Fruit fly (Drosophila melanogaster) whole organism, embryonic: Measurements from ENCODE around the gene UQCR-14L.

Experiments
- Antp ChIP-seq: fragments of 200-800 bp; sonication (Bioruptor generic); optimal IDR thresholded peaks from 3 replicates; lab custom pipeline; 2016; ENCODE audit warnings: missing biosample characterization, missing genetic modification characterization
- Atf6 ChIP-seq: fragments of 200-800 bp; sonication (Bioruptor generic); IDR thresholded peaks from 2 replicates; pipeline ENCODE4 v1.3.6; 2022; ENCODE audit warnings: missing biosample characterization, missing genetic modification characterization
- B-H1 ChIP-seq: fragments of 200-800 bp; sonication (Bioruptor generic); IDR thresholded peaks from 3 replicates; pipeline ENCODE4 v1.3.6; 2022; ENCODE audit warnings: missing biosample characterization, missing genetic modification characterization
- BtbVII ChIP-seq: fragments of 200-800 bp; sonication (Bioruptor generic); optimal IDR thresholded peaks from 3 replicates; lab custom pipeline; 2017; ENCODE audit warnings: missing biosample characterization, mild to moderate bottlenecking, missing genetic modification characterization
- CG12391 ChIP-seq: fragments of 200-800 bp; sonication (Bioruptor generic); optimal IDR thresholded peaks from 3 replicates; lab custom pipeline; 2018; ENCODE audit warnings: missing biosample characterization, mild to moderate bottlenecking, missing genetic modification characterization, moderate library complexity
- CG14710 ChIP-seq: fragments of 200-800 bp; sonication (Bioruptor generic); optimal IDR thresholded peaks from 3 replicates; lab custom pipeline; 2019; ENCODE audit warnings: missing biosample characterization, mild to moderate bottlenecking, missing genetic modification characterization, moderate library complexity
- CG14860 ChIP-seq: fragments of 200-800 bp; sonication (Bioruptor generic); IDR thresholded peaks from 3 replicates; pipeline ENCODE4 v1.3.6; 2022; ENCODE audit warnings: missing biosample characterization, missing genetic modification characterization; ENCODE audit not compliant: partially characterized antibody
- CG15269 ChIP-seq: fragments of 200-800 bp; sonication (Bioruptor generic); optimal IDR thresholded peaks from 2 replicates; lab custom pipeline; 2018; ENCODE audit warnings: missing biosample characterization, mild to moderate bottlenecking, missing genetic modification characterization, moderate library complexity
- CG1529 ChIP-seq: fragments of 200-800 bp; sonication (Bioruptor generic); optimal IDR thresholded peaks from 3 replicates; lab custom pipeline; 2018; ENCODE audit warnings: missing biosample characterization, missing genetic modification characterization
- CG1602 ChIP-seq: fragments of 200-800 bp; sonication (Bioruptor generic); optimal IDR thresholded peaks from 3 replicates; lab custom pipeline; 2016; ENCODE audit warnings: missing biosample characterization, missing genetic modification characterization
- CG1603 ChIP-seq: fragments of 200-800 bp; sonication (Bioruptor generic); optimal IDR thresholded peaks from 2 replicates; lab custom pipeline; 2019; ENCODE audit warnings: missing biosample characterization, mild to moderate bottlenecking, missing genetic modification characterization, moderate library complexity
- CG17186 ChIP-seq: fragments of 200-800 bp; sonication (Bioruptor generic); optimal IDR thresholded peaks from 3 replicates; lab custom pipeline; 2017; ENCODE audit warnings: missing biosample characterization, missing genetic modification reagents, missing genetic modification characterization
- CG18476 ChIP-seq: fragments of 200-800 bp; sonication (Bioruptor generic); optimal IDR thresholded peaks from 2 replicates; lab custom pipeline; 2016; ENCODE audit warnings: missing biosample characterization, mild to moderate bottlenecking, missing genetic modification characterization
- CG30020 ChIP-seq: fragments of 200-800 bp; optimal IDR thresholded peaks from 2 replicates; lab custom pipeline; 2019; ENCODE audit warnings: missing biosample characterization, mild to moderate bottlenecking, missing genetic modification characterization, moderate library complexity
- CG34224 ChIP-seq: fragments of 200-800 bp; sonication (Bioruptor generic); IDR thresholded peaks from 3 replicates; pipeline ENCODE4 v1.3.6; 2022; ENCODE audit warnings: missing biosample characterization, missing genetic modification characterization; ENCODE audit not compliant: partially characterized antibody
- CG4404 ChIP-seq: fragments of 200-800 bp; sonication (Bioruptor generic); IDR thresholded peaks from 2 replicates; pipeline ENCODE4 v1.3.6; 2022; ENCODE audit warnings: missing biosample characterization, missing genetic modification characterization
- CG7556 ChIP-seq: fragments of 200-800 bp; sonication (Bioruptor generic); optimal IDR thresholded peaks from 2 replicates; lab custom pipeline; 2017; ENCODE audit warnings: missing biosample characterization, mild to moderate bottlenecking, missing genetic modification characterization
- CG7786 ChIP-seq: fragments of 200-800 bp; sonication (Bioruptor generic); optimal IDR thresholded peaks from 2 replicates; lab custom pipeline; 2016; ENCODE audit warnings: missing biosample characterization, missing genetic modification characterization
- CG7928 ChIP-seq: fragments of 200-800 bp; sonication (Bioruptor generic); optimal IDR thresholded peaks from 2 replicates; lab custom pipeline; 2017; ENCODE audit warnings: missing biosample characterization, mild to moderate bottlenecking, missing genetic modification characterization
- CG7963 ChIP-seq: fragments of 200-800 bp; sonication (Bioruptor generic); IDR thresholded peaks from 3 replicates; pipeline ENCODE4 v1.3.6; 2022; ENCODE audit warnings: missing biosample characterization, missing genetic modification characterization; ENCODE audit not compliant: partially characterized antibody
- CG9932 ChIP-seq: fragments of 200-800 bp; sonication (Bioruptor generic); IDR thresholded peaks from 2 replicates; pipeline ENCODE4 v1.3.6; 2022; ENCODE audit warnings: missing biosample characterization, missing genetic modification characterization
- CTCF ChIP-seq: fragments of 200-800 bp; sonication (Bioruptor generic); optimal IDR thresholded peaks from 2 replicates; lab custom pipeline; 2017; ENCODE audit warnings: missing biosample characterization, mild to moderate bottlenecking, missing genetic modification characterization, moderate library complexity
- Hr78 ChIP-seq, 2 experiments: fragments of 200-800 bp in 1 of 2; fragments of >200 bp in 1 of 2; sonication (Bioruptor generic) in 1 of 2; optimal IDR thresholded peaks; 2 replicates each; lab custom pipeline; 2017 to 2019; ENCODE audit warnings: missing biosample characterization in 2 of 2, missing genetic modification characterization in 2 of 2, mild to moderate bottlenecking in 1 of 2, moderate library complexity in 1 of 2
- NK7.1 ChIP-seq: fragments of 200-800 bp; sonication (Bioruptor generic); optimal IDR thresholded peaks from 3 replicates; lab custom pipeline; 2016; ENCODE audit warnings: missing biosample characterization, missing genetic modification characterization
- Poxn ChIP-seq: fragments of 200-800 bp; sonication (Bioruptor generic); IDR thresholded peaks from 2 replicates; pipeline ENCODE4 v1.3.6; 2022; ENCODE audit warnings: missing biosample characterization, missing genetic modification characterization
- Sry-β ChIP-seq: fragments of 200-800 bp; sonication (Bioruptor generic); optimal IDR thresholded peaks from 2 replicates; lab custom pipeline; 2018; ENCODE audit warnings: missing biosample characterization, mild to moderate bottlenecking, missing genetic modification characterization, moderate library complexity
- Sry-δ ChIP-seq: fragments of 200-800 bp; sonication (Bioruptor generic); optimal IDR thresholded peaks from 2 replicates; lab custom pipeline; 2016; ENCODE audit warnings: missing biosample characterization, missing genetic modification characterization
- TFAM ChIP-seq: fragments of 200-800 bp; sonication (Bioruptor generic); optimal IDR thresholded peaks from 2 replicates; lab custom pipeline; 2017; ENCODE audit warnings: missing biosample characterization, missing genetic modification characterization, inconsistent platforms
- Vsx1 ChIP-seq: fragments of 200-800 bp; sonication (Bioruptor generic); optimal IDR thresholded peaks from 2 replicates; lab custom pipeline; 2017; ENCODE audit warnings: missing biosample characterization, mild to moderate bottlenecking, missing genetic modification characterization, missing genetic modification reagents
- amos ChIP-seq: fragments of 200-800 bp; sonication (Bioruptor generic); IDR thresholded peaks from 2 replicates; pipeline ENCODE4 v1.3.6; 2022; ENCODE audit warnings: missing biosample characterization, missing genetic modification characterization; ENCODE audit not compliant: partially characterized antibody
- br ChIP-seq: fragments of >200 bp; optimal IDR thresholded peaks from 2 replicates; lab custom pipeline; 2017
- chinmo ChIP-seq: fragments of 200-800 bp; sonication (Bioruptor generic); IDR thresholded peaks from 4 replicates; pipeline ENCODE4 v1.3.6; 2022; ENCODE audit warnings: missing biosample characterization, missing genetic modification characterization; ENCODE audit not compliant: partially characterized antibody
- croc ChIP-seq: fragments of 200-800 bp; sonication (Bioruptor generic); conservative IDR thresholded peaks from 3 replicates; pipeline ENCODE4 v1.3.6; 2022; ENCODE audit warnings: missing biosample characterization, missing genetic modification characterization
- dan ChIP-seq: fragments of 200-800 bp; sonication (Bioruptor generic); IDR thresholded peaks from 2 replicates; pipeline ENCODE4 v1.3.6; 2022; ENCODE audit warnings: missing biosample characterization, missing genetic modification characterization
- dmrt11E ChIP-seq: fragments of 200-800 bp; sonication (Bioruptor generic); optimal IDR thresholded peaks from 3 replicates; lab custom pipeline; 2018; ENCODE audit warnings: missing biosample characterization, mild to moderate bottlenecking, missing genetic modification characterization, moderate library complexity
- ftz-f1 ChIP-seq: fragments of 200-800 bp; sonication (Bioruptor generic); optimal IDR thresholded peaks from 2 replicates; lab custom pipeline; 2016; ENCODE audit warnings: missing biosample characterization, missing genetic modification characterization
- gcm2 ChIP-seq: fragments of 200-800 bp; sonication (Bioruptor generic); optimal IDR thresholded peaks from 2 replicates; lab custom pipeline; 2016; ENCODE audit warnings: missing biosample characterization, missing genetic modification characterization
- lola ChIP-seq, 3 experiments: fragments of >200 bp in 2 of 3; fragments of 200-800 bp in 1 of 3; sonication (Bioruptor generic) in 1 of 3; optimal IDR thresholded peaks; 2 replicates each; lab custom pipeline; 2017 to 2019; ENCODE audit warnings: missing biosample characterization in 3 of 3, missing genetic modification characterization in 3 of 3, mild to moderate bottlenecking in 1 of 3, moderate library complexity in 1 of 3
- peb ChIP-seq: fragments of 200-800 bp; sonication (Bioruptor generic); IDR thresholded peaks from 2 replicates; pipeline ENCODE4 v1.3.6; 2022; ENCODE audit warnings: missing biosample characterization, missing genetic modification characterization
- pho ChIP-seq: fragments of 200-800 bp; sonication (Bioruptor generic); optimal IDR thresholded peaks from 2 replicates; lab custom pipeline; 2016; ENCODE audit warnings: missing biosample characterization, missing genetic modification characterization
- sim ChIP-seq: fragments of 200-800 bp; sonication (Bioruptor generic); IDR thresholded peaks from 2 replicates; pipeline ENCODE4 v1.3.6; 2022; ENCODE audit warnings: missing biosample characterization, missing genetic modification characterization
- sima ChIP-seq: fragments of 200-800 bp; sonication (Bioruptor generic); optimal IDR thresholded peaks from 2 replicates; lab custom pipeline; 2016; ENCODE audit warnings: missing biosample characterization, missing genetic modification characterization
- sisA ChIP-seq: fragments of 200-800 bp; sonication (Bioruptor generic); IDR thresholded peaks from 2 replicates; pipeline ENCODE4 v1.3.6; 2022; ENCODE audit warnings: missing biosample characterization, missing genetic modification characterization
- sr ChIP-seq: fragments of 200-800 bp; sonication (Bioruptor generic); IDR thresholded peaks from 3 replicates; pipeline ENCODE4 v1.3.6; 2022; ENCODE audit warnings: missing biosample characterization, missing genetic modification characterization
- tgo ChIP-seq: fragments of 200-800 bp; sonication (Bioruptor generic); IDR thresholded peaks from 3 replicates; pipeline ENCODE4 v1.3.6; 2022; ENCODE audit warnings: missing biosample characterization, missing genetic modification characterization
- tll ChIP-seq, 2 experiments: fragments of 200-800 bp in 1 of 2; fragments of >200 bp in 1 of 2; sonication (Bioruptor generic) in 1 of 2; optimal IDR thresholded peaks; 2 replicates each; lab custom pipeline; 2017 to 2019; ENCODE audit warnings: missing biosample characterization in 2 of 2, missing genetic modification characterization in 2 of 2, mild to moderate bottlenecking in 1 of 2, moderate library complexity in 1 of 2
- toy ChIP-seq: fragments of 200-800 bp; sonication (Bioruptor generic); IDR thresholded peaks from 2 replicates; pipeline ENCODE4 v1.3.6; 2022; ENCODE audit warnings: missing biosample characterization, missing genetic modification characterization
- ttk ChIP-seq: fragments of 200-800 bp; sonication (Bioruptor generic); IDR thresholded peaks from 2 replicates; pipeline ENCODE4 v2.1.2; 2022; ENCODE audit warnings: missing biosample characterization, missing genetic modification characterization
- zfh1 ChIP-seq: fragments of 200-800 bp; sonication (Bioruptor generic); IDR thresholded peaks from 3 replicates; pipeline ENCODE4 v1.3.6; 2022; ENCODE audit warnings: missing biosample characterization, missing genetic modification characterization

The UQCR-14L gene

DNA sequence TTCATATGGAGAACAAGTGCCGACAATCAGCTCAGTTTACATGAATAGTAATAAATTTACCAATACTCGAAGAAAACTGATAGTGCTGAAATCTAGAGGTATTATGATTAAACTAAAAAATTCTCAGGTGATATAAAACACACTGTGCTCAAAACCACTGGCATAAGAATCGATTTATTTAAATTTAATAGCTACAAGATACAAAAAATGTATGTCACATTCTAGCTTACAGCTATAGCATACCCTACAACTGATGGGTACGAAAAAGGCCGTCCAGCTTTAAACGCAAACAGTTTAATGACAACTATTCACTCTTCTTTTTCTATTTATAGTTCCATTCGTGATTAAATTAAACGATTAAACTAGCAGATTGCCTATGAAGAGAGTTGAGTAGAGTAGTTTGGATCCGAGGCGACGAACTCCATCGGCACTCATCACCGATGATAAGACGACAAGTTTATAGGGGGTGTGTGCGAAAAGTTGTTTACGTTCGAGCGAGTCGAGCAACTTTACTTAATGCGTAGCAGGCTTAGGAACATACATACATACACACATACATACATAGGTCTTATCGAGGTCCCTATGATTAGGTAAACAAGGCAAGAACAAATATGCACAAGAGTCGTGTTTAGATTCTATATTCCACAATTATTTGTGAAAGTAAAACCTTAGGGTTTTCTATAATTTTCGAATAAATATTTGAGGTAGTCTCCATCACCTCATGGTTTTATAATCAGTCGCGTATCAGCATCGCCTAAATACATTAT, 35.1 kb downstream of the UQCR-14L start (continued):
- TF ChIP-seq CG1529 (GFP tag; lab: Kevin White, UChicago) (peak; percentile 49), chinmo (GFP tag; lab: Robert Waterston, UW) (0 out of 4 replicates have a peak, but pooled peaks have one; percentile 12), CG14860 (GFP tag; lab: Robert Waterston, UW) (no peak), CG34224 (no peak), Antp (GFP tag; lab: Kevin White, UChicago) (peak; percentile 49), CG1602 (GFP tag; lab: Kevin White, UChicago) (peak; percentile 49), sima (GFP tag; lab: Kevin White, UChicago) (peak; percentile 51), Atf6 (peak; percentile 74), Hr78 (GFP tag; optimal IDR thresholded peaks at IDR 0.05; lab: Kevin White, UChicago) (no peak), CG7786 (GFP tag; lab: Kevin White, UChicago) (peak; percentile 47), CG30020 (tag; lab: Kevin White, UChicago) (no peak), CG4404 (GFP tag; lab: Robert Waterston, UW) (peak; percentile 18; the same call in 1 of the 2 replicates), CTCF (GFP tag; lab: Kevin White, UChicago) (no peak), croc (GFP tag; lab: Robert Waterston, UW) (peak; percentile 12; the same call in 1 of the 3 replicates), toy (GFP tag; lab: Robert Waterston, UW) (peak; percentile 49; the same call in 1 of the 2 replicates), dan (GFP tag; lab: Robert Waterston, UW) (no peak), Sry-β (GFP tag; lab: Kevin White, UChicago) (peak; percentile 35), zfh1 (GFP tag; lab: Robert Waterston, UW) (peak; percentile 86), Vsx1 (GFP tag; lab: Kevin White, UChicago) (peak; percentile 75), pho (peak; percentile 76), CG17186 (peak; percentile 21), Sry-δ (GFP tag; lab: Kevin White, UChicago) (peak; percentile 52), CG1603 (tag; lab: Kevin White, UChicago) (peak; percentile 66), BtbVII (peak; percentile 71), sr (peak; percentile 77; the same call in 2 of the 3 replicates), amos (GFP tag; lab: Robert Waterston, UW) (no peak), TFAM (GFP tag; lab: Kevin White, UChicago) (no peak), CG7928 (no peak), CG18476 (GFP tag; lab: Kevin White, UChicago) (peak; percentile 62), CG15269 (tag; lab: Kevin White, UChicago) (peak; percentile 74), peb (GFP tag; lab: Robert Waterston, UW) (peak; percentile 53), lola (GFP tag; optimal IDR thresholded peaks at IDR 0.05; lab: Kevin White, UChicago) (peak in 1 of 3 experiments; percentile 75), sim (peak; percentile 78), tll (GFP tag; optimal IDR thresholded peaks at IDR 0.05; lab: Kevin White, UChicago) (no peak), CG12391 (tag; lab: Kevin White, UChicago) (peak; percentile 46), CG7963 (GFP tag; lab: Robert Waterston, UW) (no peak), gcm2 (GFP tag; lab: Kevin White, UChicago) (peak; percentile 28), ftz-f1 (GFP tag; lab: Kevin White, UChicago) (no peak), br (lab: Kevin White, UChicago) (no peak), CG14710 (peak; percentile 67), NK7.1 (peak; percentile 10), tgo (GFP tag; lab: Robert Waterston, UW) (peak; percentile 74), dmrt11E (peak; percentile 85), Poxn (peak; percentile 56; the same call in 1 of the 2 replicates), B-H1 (GFP tag; lab: Robert Waterston, UW) (peak; percentile 17; the same call in 1 of the 3 replicates), CG7556 (GFP tag; lab: Kevin White, UChicago) (peak; percentile 63), sisA (peak; percentile 57), CG9932 (peak; percentile 89), ttk (GFP tag; lab: Robert Waterston, UW) (peak; percentile 60; the same call in 1 of the 2 replicates)
